Worm (Caenorhabditis elegans): ENCODE data around the gene elo-2.

elo-2 gene

DNA sequence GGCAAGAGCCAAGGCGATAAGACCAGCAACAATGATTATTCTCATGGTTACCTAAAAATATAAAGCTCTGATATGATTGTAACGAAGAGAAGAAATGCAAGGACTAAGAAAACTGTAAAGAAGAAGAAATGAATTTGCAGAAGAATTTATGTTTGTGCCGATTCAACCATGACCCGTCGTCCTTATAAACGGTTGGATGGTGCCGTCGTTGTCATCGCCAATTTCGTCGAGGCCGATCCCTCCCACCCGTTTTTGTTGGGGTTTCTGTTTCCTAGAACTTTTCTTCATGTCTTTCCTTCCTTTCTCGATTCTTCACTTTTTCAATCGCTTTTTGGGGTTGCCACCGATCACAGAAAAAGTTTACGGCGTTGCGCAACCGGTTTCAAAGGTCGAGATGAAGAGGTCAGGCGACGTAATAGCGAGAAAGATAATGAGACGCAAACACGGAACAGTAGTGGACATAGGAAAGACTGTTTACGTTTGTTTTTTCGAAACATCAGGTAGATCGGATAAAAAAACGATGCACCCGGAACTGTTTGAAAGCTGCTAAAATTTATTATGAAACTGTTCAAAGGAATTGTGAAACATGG, 4.8 kb upstream of the elo-2 start, which contains the start of gene epic-1:
Gene epic-1, minus strand, starts transcription at position 51 of the 590 bp plus-strand sequence.
- TF ChIP-seq somi-1 (GFP tag; optimal IDR thresholded peaks at IDR 0.05) (peak; percentile 4), ceh-27 (GFP tag; optimal IDR thresholded peaks at IDR 0.05) (peak; percentile 58), B0035.1 (tag; optimal IDR thresholded peaks at IDR 0.05) (no peak)

DNA sequence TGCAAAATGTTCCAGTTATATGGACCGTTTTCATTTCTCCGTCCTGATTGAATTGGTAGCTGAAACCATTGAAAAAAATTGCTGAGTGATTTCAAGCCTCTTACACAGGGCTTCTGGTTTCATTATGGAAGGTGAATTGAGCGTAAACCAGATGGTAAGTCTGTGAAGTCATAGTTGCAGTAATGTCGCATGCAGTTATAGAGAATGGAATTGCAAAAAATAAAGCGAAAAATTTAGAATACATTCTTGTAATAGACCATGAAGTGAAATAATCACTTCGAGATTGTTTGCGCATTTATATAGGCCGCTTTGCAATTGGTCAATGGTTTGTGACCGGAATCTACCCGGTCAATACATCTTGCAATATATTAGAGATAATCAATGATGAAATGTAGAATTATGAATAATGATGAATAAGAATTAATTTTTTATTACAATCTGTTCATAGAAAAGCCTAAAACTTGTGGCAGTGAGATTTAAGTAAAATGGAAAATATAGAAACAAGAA, 2.9 kb upstream of the elo-2 start, which contains the start of gene F11E6.4:
Gene F11E6.4, minus strand, starts transcription at position 259 of the 507 bp plus-strand sequence.
- TF ChIP-seq athp-1 (tag; optimal IDR thresholded peaks at IDR 0.05) (no peak), aptf-3 (GFP tag; IDR thresholded peaks at IDR 0.05) (no peak), die-1 (tag; optimal IDR thresholded peaks at IDR 0.05) (no peak), bed-1 (GFP tag; IDR thresholded peaks at IDR 0.05) (no peak), F39B2.1 (GFP tag; IDR thresholded peaks at IDR 0.05) (no peak), nhr-27 (tag; optimal IDR thresholded peaks at IDR 0.05) (no peak), egrh-3 (GFP tag; IDR thresholded peaks at IDR 0.05) (no peak), nfyb-1 (GFP tag; IDR thresholded peaks at IDR 0.05) (peak; percentile 37; the same call in 1 of the 2 replicates), ama-1 (optimal IDR thresholded peaks at IDR 0.05) (peak; percentile 35), ama-1 (GFP tag; optimal IDR thresholded peaks at IDR 0.05) (no peak), let-526 (GFP tag; IDR thresholded peaks at IDR 0.05) (no peak), ceh-91 (GFP tag; IDR thresholded peaks at IDR 0.05) (no peak), gei-17 (GFP tag; optimal IDR thresholded peaks at IDR 0.05) (peak; percentile 7), ets-4 (GFP tag; optimal IDR thresholded peaks at IDR 0.05) (no peak), snpc-3.4 (tag; optimal IDR thresholded peaks at IDR 0.05) (no peak), ceh-27 (GFP tag; optimal IDR thresholded peaks at IDR 0.05) (no peak), F37B4.10 (GFP tag; IDR thresholded peaks at IDR 0.05) (no peak), pha-4 (tag; optimal IDR thresholded peaks at IDR 0.05) (no peak), B0035.1 (tag; optimal IDR thresholded peaks at IDR 0.05) (peak; percentile 11), repo-1 (tag; optimal IDR thresholded peaks at IDR 0.05) (no peak), dpff-1 (tag; optimal IDR thresholded peaks at IDR 0.05) (no peak), lsy-27 (tag; optimal IDR thresholded peaks at IDR 0.05; ENCODE audit: borderline replicate concordance, insufficient read depth) (no peak), ZK185.1 (tag; optimal IDR thresholded peaks at IDR 0.05; ENCODE audit: poor library complexity, severe bottlenecking) (peak; percentile 0), F23B12.7 (tag; optimal IDR thresholded peaks at IDR 0.05; ENCODE audit: insufficient read depth) (no peak)

DNA sequence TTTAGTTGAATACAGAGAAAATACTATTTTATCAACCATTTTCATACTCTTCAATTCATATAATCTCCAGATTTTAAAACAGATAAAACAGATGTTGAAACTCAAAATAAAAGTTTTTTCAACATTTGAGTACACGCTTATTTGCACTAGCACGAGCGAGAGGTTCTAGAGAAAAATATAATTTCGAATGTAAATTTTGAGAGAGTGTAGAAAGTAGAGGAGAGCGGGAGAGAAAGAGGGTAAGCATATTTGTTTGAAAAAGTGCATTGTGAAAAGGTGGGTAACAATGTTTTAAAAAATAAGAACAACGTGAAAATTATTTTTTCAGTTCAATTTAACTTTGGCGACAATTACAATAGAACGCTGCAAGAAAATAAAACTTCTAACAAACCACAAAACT, 617 bp upstream of the elo-2 start:
- TF ChIP-seq hmg-20 (GFP tag; IDR thresholded peaks at IDR 0.05) = no peak
- TF ChIP-seq Y53G8AR.9 (GFP tag; conservative IDR thresholded peaks at IDR 0.05) = 0 out of 2 replicates have a peak, but pooled peaks have one; percentile 31
- no peak for TF ChIP-seq ceh-91 (GFP tag; IDR thresholded peaks at IDR 0.05)

DNA sequence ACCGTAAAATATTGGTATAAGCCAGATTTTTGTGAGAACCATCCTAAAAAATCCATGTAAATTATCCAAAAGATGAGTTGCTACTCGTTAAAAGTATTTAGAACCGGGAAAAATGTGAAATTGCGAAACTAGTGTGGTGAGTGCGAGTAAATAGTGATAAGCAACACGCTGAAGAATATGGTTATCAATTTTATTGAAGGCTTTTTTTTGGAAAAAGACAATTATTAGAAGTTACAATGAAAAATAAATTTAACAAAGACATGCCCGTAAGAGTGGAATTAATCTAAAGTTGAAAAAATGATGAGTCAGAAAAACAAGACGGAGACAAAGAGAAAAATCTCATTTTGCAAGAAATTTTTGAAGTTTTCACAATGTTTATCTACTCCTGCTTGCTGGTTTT, 1.3 kb downstream of the elo-2 start, which contains the start of gene F11E6.6:
Gene F11E6.6, minus strand, starts transcription at position 101 of the 400 bp plus-strand sequence.
- TF ChIP-seq lin-26 (GFP tag; IDR thresholded peaks at IDR 0.05) = no peak
- TF ChIP-seq D2030.7 (GFP tag; IDR thresholded peaks at IDR 0.05) = no peak
- no peak for TF ChIP-seq tbp1 (GFP tag; optimal IDR thresholded peaks at IDR 0.05)
- TF ChIP-seq ceh-79 (tag; optimal IDR thresholded peaks at IDR 0.05) = no peak
- TF ChIP-seq unc-130 (GFP tag; optimal IDR thresholded peaks at IDR 0.05) = no peak
- no peak for TF ChIP-seq egrh-3 (GFP tag; IDR thresholded peaks at IDR 0.05)
- TF ChIP-seq let-526 (GFP tag; IDR thresholded peaks at IDR 0.05) = no peak
- TF ChIP-seq cebp-1 (GFP tag; IDR thresholded peaks at IDR 0.05) = no peak
- peak; percentile 40 for TF ChIP-seq cebp-1 (tag; optimal IDR thresholded peaks at IDR 0.05)
- TF ChIP-seq nfya-2 (GFP tag; IDR thresholded peaks at IDR 0.05) = no peak
- peak; percentile 23 for TF ChIP-seq nhr-80 (tag; optimal IDR thresholded peaks at IDR 0.05)
- no peak for TF ChIP-seq ztf-18 (tag; optimal IDR thresholded peaks at IDR 0.05)
- no peak for TF ChIP-seq F55B11.4 (tag; optimal IDR thresholded peaks at IDR 0.05; ENCODE audit: borderline replicate concordance, insufficient read depth)

Data from whole organism, young adult.